Fruit fly (Drosophila melanogaster): ENCODE measurements around the gene Yp2.

DNA sequence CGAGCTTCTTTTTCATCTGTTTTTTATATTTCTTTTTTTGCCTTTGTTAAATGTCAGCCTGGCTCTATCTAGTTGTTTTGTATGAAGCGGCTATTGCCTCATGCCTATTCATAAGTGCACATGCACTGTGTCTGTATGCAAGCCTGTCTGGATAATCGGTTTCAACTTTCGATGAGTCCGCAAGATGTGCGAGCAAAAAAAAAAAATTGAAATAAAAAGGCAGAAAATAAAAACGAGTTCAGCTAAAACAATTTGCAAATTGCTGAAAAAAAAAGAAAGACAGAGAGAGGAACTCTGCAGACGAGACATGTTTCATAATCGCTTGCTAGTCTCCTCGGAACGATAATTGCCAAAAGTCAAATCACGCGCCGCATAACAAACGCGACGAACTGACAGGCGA, 6.7 kb downstream of the Yp2 start:
- TF ChIP-seq psq (optimal IDR thresholded peaks at IDR 0.05) (no peak), EcR (GFP tag; optimal IDR thresholded peaks at IDR 0.05) (no peak), usp (GFP tag; optimal IDR thresholded peaks at IDR 0.05) (no peak), Dll (optimal IDR thresholded peaks at IDR 0.05) (no peak)

Data from whole organism.